Worm (Caenorhabditis elegans) whole organism, young adult: ENCODE data around the gene ric-8.

Source experiments
- B0019.2 ChIP-seq: fragments of 200-800 bp; sonication (Bioruptor generic); conservative IDR thresholded peaks from 2 replicates; pipeline ENCODE4 v1.3.6; 2022; ENCODE audit warnings: missing genetic modification reagents, missing genetic modification characterization, missing compliant biosample characterization
- C06A6.2 ChIP-seq: fragments of 200-800 bp; sonication (Bioruptor generic); conservative IDR thresholded peaks from 2 replicates; pipeline ENCODE4 v1.3.6; 2022; ENCODE audit warnings: missing genetic modification characterization, missing compliant biosample characterization
- F10E7.11 ChIP-seq: sonication (generic microtip); optimal IDR thresholded peaks from 2 replicates; lab custom pipeline; 2017; ENCODE audit warnings: mild to moderate bottlenecking, missing genetic modification characterization, moderate library complexity, missing compliant biosample characterization
- F22D6.2 ChIP-seq: sonication (generic microtip); optimal IDR thresholded peaks from 2 replicates; lab custom pipeline; 2016; ENCODE audit warnings: mild to moderate bottlenecking, missing genetic modification characterization, missing compliant biosample characterization
- F49E8.2 ChIP-seq: sonication (generic microtip); optimal IDR thresholded peaks from 3 replicates; lab custom pipeline; 2017; ENCODE audit warnings: missing genetic modification characterization, mild to moderate bottlenecking, missing compliant biosample characterization, antibody characterized with exemption, moderate library complexity; ENCODE audit not compliant: insufficient read depth
- F55B11.4 ChIP-seq: sonication (generic microtip); optimal IDR thresholded peaks from 2 replicates; lab custom pipeline; 2016; ENCODE audit warnings: missing compliant biosample characterization, missing genetic modification characterization, borderline replicate concordance; ENCODE audit not compliant: insufficient read depth
- F57A8.1 ChIP-seq: fragments of 200-800 bp; sonication (Bioruptor generic); optimal IDR thresholded peaks from 2 replicates; lab custom pipeline; 2018; ENCODE audit warnings: mild to moderate bottlenecking, missing genetic modification characterization, moderate library complexity, missing compliant biosample characterization
- K11D2.4 ChIP-seq: fragments of 200-800 bp; sonication (Bioruptor generic); IDR thresholded peaks from 2 replicates; pipeline ENCODE4 v1.3.6; 2022; ENCODE audit warnings: missing genetic modification reagents, missing genetic modification characterization, missing compliant biosample characterization
- T07F8.4 ChIP-seq: sonication (generic microtip); optimal IDR thresholded peaks from 2 replicates; lab custom pipeline; 2016; ENCODE audit warnings: mild to moderate bottlenecking, missing genetic modification characterization, moderate library complexity, missing compliant biosample characterization
- T26A5.8 ChIP-seq: sonication (generic microtip); optimal IDR thresholded peaks from 2 replicates; lab custom pipeline; 2016; ENCODE audit warnings: missing genetic modification characterization, missing compliant biosample characterization
- Y95B8A.8 ChIP-seq: fragments of 200-800 bp; sonication (Bioruptor generic); IDR thresholded peaks from 2 replicates; pipeline ENCODE4 v1.3.6; 2022; ENCODE audit warnings: missing genetic modification reagents, missing genetic modification characterization, missing compliant biosample characterization
- aptf-3 ChIP-seq: fragments of 200-800 bp; sonication (Bioruptor generic); IDR thresholded peaks from 2 replicates; pipeline ENCODE4 v1.3.6; 2022; ENCODE audit warnings: missing genetic modification characterization, missing compliant biosample characterization
- attf-6 ChIP-seq: fragments of 200-800 bp; sonication (Bioruptor generic); IDR thresholded peaks from 2 replicates; pipeline ENCODE4 v1.3.6; 2022; ENCODE audit warnings: missing genetic modification reagents, missing genetic modification characterization, missing compliant biosample characterization
- cebp-1 ChIP-seq, 2 experiments: fragments of 200-800 bp in 1 of 2; sonication (Bioruptor generic) in 1 of 2; sonication (generic microtip) in 1 of 2; IDR thresholded peaks in 1 of 2; optimal IDR thresholded peaks in 1 of 2; 2 replicates each; pipeline versions ENCODE4 v1.3.6 to Lab custom; 2017 to 2022; ENCODE audit warnings: missing compliant biosample characterization in 2 of 2, missing genetic modification characterization in 2 of 2, mild to moderate bottlenecking in 1 of 2, missing genetic modification reagents in 1 of 2, moderate library complexity in 1 of 2
- cebp-2 ChIP-seq: fragments of 200-800 bp; sonication (Bioruptor generic); IDR thresholded peaks from 2 replicates; pipeline ENCODE4 v1.3.6; 2022; ENCODE audit warnings: missing genetic modification characterization, missing compliant biosample characterization
- ceh-100 ChIP-seq: fragments of 200-800 bp; sonication (Bioruptor generic); IDR thresholded peaks from 2 replicates; pipeline ENCODE4 v1.3.6; 2022; ENCODE audit warnings: missing genetic modification reagents, missing genetic modification characterization, missing compliant biosample characterization
- ceh-27 ChIP-seq: fragments of 200-800 bp; sonication (Bioruptor generic); optimal IDR thresholded peaks from 2 replicates; lab custom pipeline; 2018; ENCODE audit warnings: mild to moderate bottlenecking, missing genetic modification characterization, moderate library complexity, missing compliant biosample characterization
- chd-7 ChIP-seq: sonication (generic microtip); optimal IDR thresholded peaks from 2 replicates; lab custom pipeline; 2016; ENCODE audit warnings: mild to moderate bottlenecking, missing genetic modification characterization, moderate library complexity, missing compliant biosample characterization
- dox-1 ChIP-seq: fragments of 200-800 bp; sonication (Bioruptor generic); IDR thresholded peaks from 2 replicates; pipeline ENCODE4 v1.3.6; 2022; ENCODE audit warnings: missing genetic modification reagents, missing genetic modification characterization, missing compliant biosample characterization
- him-1 ChIP-seq: sonication (generic microtip); optimal IDR thresholded peaks from 2 replicates; lab custom pipeline; 2016; ENCODE audit warnings: missing genotype, missing genetic modification reagents, missing genetic modification characterization, missing compliant biosample characterization
- hlh-12 ChIP-seq: sonication (generic microtip); optimal IDR thresholded peaks from 2 replicates; lab custom pipeline; 2016; ENCODE audit warnings: missing genetic modification characterization, missing compliant biosample characterization
- hlh-26 ChIP-seq: fragments of 200-800 bp; sonication (Bioruptor generic); conservative IDR thresholded peaks from 2 replicates; pipeline ENCODE4 v1.3.6; 2022; ENCODE audit warnings: missing genetic modification reagents, missing genetic modification characterization, missing compliant biosample characterization
- hmg-1.2 ChIP-seq: fragments of 200-800 bp; sonication (Bioruptor generic); IDR thresholded peaks from 2 replicates; pipeline ENCODE4 v1.3.6; 2022; ENCODE audit warnings: missing genetic modification reagents, missing genetic modification characterization, missing compliant biosample characterization
- hmg-20 ChIP-seq: fragments of 200-800 bp; sonication (Bioruptor generic); IDR thresholded peaks from 2 replicates; pipeline ENCODE4 v1.3.6; 2022; ENCODE audit warnings: missing genetic modification reagents, missing genetic modification characterization, missing compliant biosample characterization
- lin-54 ChIP-seq: fragments of 200-800 bp; sonication (Bioruptor generic); optimal IDR thresholded peaks from 2 replicates; lab custom pipeline; 2018; ENCODE audit warnings: mild to moderate bottlenecking, missing genetic modification characterization, missing compliant biosample characterization
- lsy-27 ChIP-seq: sonication (generic microtip); optimal IDR thresholded peaks from 2 replicates; lab custom pipeline; 2017; ENCODE audit warnings: missing genetic modification characterization, mild to moderate bottlenecking, missing compliant biosample characterization, antibody characterized with exemption, missing genotype, borderline replicate concordance; ENCODE audit not compliant: insufficient read depth
- madf-10 ChIP-seq: sonication (generic microtip); optimal IDR thresholded peaks from 2 replicates; lab custom pipeline; 2016; ENCODE audit warnings: mild to moderate bottlenecking, missing genetic modification characterization, missing compliant biosample characterization
- madf-3 ChIP-seq: fragments of 200-800 bp; sonication (Bioruptor generic); IDR thresholded peaks from 2 replicates; pipeline ENCODE4 v1.3.6; 2022; ENCODE audit warnings: missing genetic modification reagents, missing genetic modification characterization, missing compliant biosample characterization
- madf-6 ChIP-seq: fragments of 200-800 bp; sonication (Bioruptor generic); IDR thresholded peaks from 2 replicates; pipeline ENCODE4 v1.3.6; 2022; ENCODE audit warnings: missing genetic modification reagents, missing genetic modification characterization, missing compliant biosample characterization
- madf-8 ChIP-seq: fragments of 200-800 bp; sonication (Bioruptor generic); conservative IDR thresholded peaks from 2 replicates; pipeline ENCODE4 v1.3.6; 2022; ENCODE audit warnings: missing genetic modification reagents, missing genetic modification characterization, missing compliant biosample characterization
- mes-4 ChIP-seq: sonication (generic microtip); optimal IDR thresholded peaks from 2 replicates; lab custom pipeline; 2016; ENCODE audit warnings: missing genotype, missing genetic modification characterization, missing compliant biosample characterization
- mxl-1 ChIP-seq: sonication (generic microtip); optimal IDR thresholded peaks from 2 replicates; lab custom pipeline; 2016; ENCODE audit warnings: missing genetic modification characterization, missing compliant biosample characterization
- nhr-80 ChIP-seq: sonication (generic microtip); optimal IDR thresholded peaks from 2 replicates; lab custom pipeline; 2016; ENCODE audit warnings: missing genetic modification characterization, missing compliant biosample characterization
- nhr-90 ChIP-seq: sonication (generic microtip); optimal IDR thresholded peaks from 2 replicates; lab custom pipeline; 2016; ENCODE audit warnings: missing genotype, mild to moderate bottlenecking, missing genetic modification characterization, missing compliant biosample characterization
- pbrm-1 ChIP-seq: fragments of 200-800 bp; sonication (Bioruptor generic); IDR thresholded peaks from 2 replicates; pipeline ENCODE4 v1.3.6; 2022; ENCODE audit warnings: missing genetic modification reagents, missing genetic modification characterization, missing compliant biosample characterization
- snpc-1.1 ChIP-seq: sonication (generic microtip); optimal IDR thresholded peaks from 2 replicates; lab custom pipeline; 2017; ENCODE audit warnings: missing genetic modification characterization, mild to moderate bottlenecking, missing compliant biosample characterization, antibody characterized with exemption, moderate library complexity, missing genotype, missing genetic modification reagents; ENCODE audit not compliant: insufficient read depth
- snpc-4 ChIP-seq, 5 experiments: fragments of 150-350 bp in 1 of 5; sonication (generic microtip) in 4 of 5; optimal IDR thresholded peaks; 2 replicates each; lab custom pipeline; 2014 to 2018; ENCODE audit warnings: missing genetic modification characterization in 5 of 5, missing biosample characterization in 3 of 5, antibody characterized with exemption in 2 of 5, mild to moderate bottlenecking in 2 of 5, missing compliant biosample characterization in 2 of 5, missing genotype in 2 of 5, moderate library complexity in 2 of 5, missing genetic modification reagents in 1 of 5
- somi-1 ChIP-seq: fragments of 200-800 bp; sonication (Bioruptor generic); optimal IDR thresholded peaks from 2 replicates; lab custom pipeline; 2018; ENCODE audit warnings: mild to moderate bottlenecking, missing genetic modification characterization, missing compliant biosample characterization
- sptf-2 ChIP-seq: fragments of 200-800 bp; sonication (Bioruptor generic); optimal IDR thresholded peaks from 2 replicates; lab custom pipeline; 2018; ENCODE audit warnings: mild to moderate bottlenecking, missing genetic modification characterization, missing compliant biosample characterization
- tbx-9 ChIP-seq: sonication (generic microtip); optimal IDR thresholded peaks from 2 replicates; lab custom pipeline; 2016; ENCODE audit warnings: borderline replicate concordance, missing genetic modification characterization, inconsistent platforms, missing compliant biosample characterization
- tlf-1 ChIP-seq: fragments of 200-800 bp; sonication (Bioruptor generic); optimal IDR thresholded peaks from 2 replicates; lab custom pipeline; 2018; ENCODE audit warnings: mild to moderate bottlenecking, missing genetic modification characterization, missing compliant biosample characterization
- unc-130 ChIP-seq: sonication (generic microtip); optimal IDR thresholded peaks from 2 replicates; lab custom pipeline; 2016; ENCODE audit warnings: missing genetic modification reagents, missing genetic modification characterization, missing compliant biosample characterization
- unc-62 ChIP-seq: fragments of 150-350 bp; optimal IDR thresholded peaks from 2 replicates; lab custom pipeline; 2014; ENCODE audit warnings: missing biosample characterization, missing genetic modification reagents, missing genetic modification characterization
- xnd-1 ChIP-seq: sonication (generic microtip); optimal IDR thresholded peaks from 2 replicates; lab custom pipeline; 2016; ENCODE audit warnings: missing genotype, missing genetic modification reagents, missing genetic modification characterization, missing compliant biosample characterization
- ztf-26 ChIP-seq: sonication (generic microtip); optimal IDR thresholded peaks from 2 replicates; lab custom pipeline; 2017; ENCODE audit warnings: missing genetic modification characterization, missing compliant biosample characterization

The ric-8 gene

DNA sequence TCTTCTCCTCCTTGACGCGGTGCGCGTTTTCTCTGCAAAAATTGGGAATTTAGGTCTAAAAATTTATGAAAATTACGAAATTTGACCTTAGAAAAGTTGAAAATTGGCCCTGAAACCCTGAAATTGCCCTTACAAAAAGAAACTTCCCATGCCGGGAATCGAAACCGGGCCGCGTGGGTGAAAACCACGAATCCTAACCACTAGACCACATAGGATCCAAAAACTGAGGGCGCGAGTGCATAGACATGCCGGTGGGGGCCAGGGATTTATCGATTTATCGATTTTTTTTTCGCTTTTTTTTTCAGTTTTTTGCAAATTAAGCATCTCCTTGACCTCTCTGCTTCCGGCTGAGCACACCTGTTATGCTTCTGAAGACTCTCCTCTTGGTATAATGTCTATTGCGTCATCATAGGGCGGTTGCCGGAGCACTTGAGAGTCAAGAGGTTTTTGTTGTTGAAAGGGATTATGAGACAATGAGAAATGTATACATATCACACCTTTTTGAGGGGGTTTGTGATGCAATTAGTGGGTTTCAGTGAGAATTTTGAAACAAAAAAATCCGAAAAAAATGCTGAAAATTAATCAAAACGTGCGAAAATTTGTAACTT, 3.0 kb upstream of the ric-8 start (continued):
- peak; percentile 47 for TF ChIP-seq chd-7
- TF ChIP-seq ceh-100 (GFP tag; lab: Robert Waterston, UW), result no peak
- peak; percentile 17 for TF ChIP-seq nhr-90 (tag; lab: Kevin White, UChicago)
- TF ChIP-seq hlh-12 (tag; lab: Kevin White, UChicago), result no peak
- 0 out of 2 replicates have a peak, but pooled peaks have one; percentile 8 for TF ChIP-seq pbrm-1 (GFP tag; lab: Robert Waterston, UW)
- TF ChIP-seq aptf-3 (GFP tag; lab: Robert Waterston, UW), result no peak
- peak; percentile 62 for TF ChIP-seq T26A5.8 (tag; lab: Kevin White, UChicago)
- peak; percentile 79; the same call in 1 of the 2 replicates for TF ChIP-seq cebp-2
- no peak for TF ChIP-seq tbx-9 (tag; lab: Kevin White, UChicago)
- no peak for TF ChIP-seq xnd-1
- peak; percentile 61 for TF ChIP-seq lin-54
- peak; percentile 60 for TF ChIP-seq hmg-1.2 (GFP tag; lab: Robert Waterston, UW)
- no peak for TF ChIP-seq mes-4 (tag; lab: Kevin White, UChicago)
- TF ChIP-seq, all 124 proteins: peak for 56

DNA sequence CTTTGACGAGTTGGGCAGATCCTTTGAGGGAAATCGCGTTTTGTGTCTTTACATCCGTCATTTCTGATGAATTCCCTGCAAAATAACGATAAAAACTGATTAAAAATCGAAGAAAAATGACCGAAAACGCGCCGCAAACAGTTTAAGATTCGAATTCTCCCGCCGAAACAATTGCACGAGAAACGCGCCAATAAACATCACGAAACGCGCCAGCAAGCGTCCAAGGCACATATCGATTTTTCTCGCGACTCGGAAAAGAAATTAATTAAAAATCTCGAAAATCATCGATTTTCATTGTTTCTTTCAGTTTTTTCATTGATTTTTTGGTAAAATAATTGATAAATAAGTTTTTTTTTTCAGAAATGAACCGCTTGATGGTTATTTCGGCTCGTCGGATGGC, 1.8 kb upstream of the ric-8 start, which contains the start of the genes mdf-2 and nduv-3:
Gene mdf-2, minus strand, starts transcription at position 176 of the 400 bp plus-strand sequence.
Gene nduv-3, plus strand, starts transcription at position 361 of the 400 bp plus-strand sequence.
- no peak for TF ChIP-seq F10E7.11 (tag; lab: Kevin White, UChicago)
- no peak for TF ChIP-seq K11D2.4 (GFP tag; lab: Robert Waterston, UW)
- peak; percentile 43 for TF ChIP-seq tlf-1 (GFP tag; lab: Kevin White, UChicago)
- TF ChIP-seq T07F8.4, result no peak
- peak; percentile 69 for TF ChIP-seq madf-8 (GFP tag; lab: Robert Waterston, UW)
- no peak for TF ChIP-seq lsy-27
- no peak for TF ChIP-seq unc-130
- no peak for TF ChIP-seq unc-62 (GFP tag; lab: Kevin White, UChicago)
- no peak for TF ChIP-seq ceh-100 (GFP tag; lab: Robert Waterston, UW)
- TF ChIP-seq C06A6.2, result no peak
- TF ChIP-seq hlh-12 (tag; lab: Kevin White, UChicago), result no peak
- TF ChIP-seq dox-1 (GFP tag; lab: Robert Waterston, UW), result peak; percentile 74
- TF ChIP-seq hmg-20, result no peak
- TF ChIP-seq F55B11.4 (tag; lab: Kevin White, UChicago), result no peak
- no peak for TF ChIP-seq somi-1 (GFP tag; lab: Kevin White, UChicago)
- TF ChIP-seq B0019.2 (GFP tag; lab: Robert Waterston, UW), result no peak
- peak; percentile 88 for TF ChIP-seq madf-6 (GFP tag; lab: Robert Waterston, UW)
- TF ChIP-seq cebp-1 (GFP tag; IDR thresholded peaks at IDR 0.05; lab: Robert Waterston, UW), result no peak
- peak; percentile 64 for TF ChIP-seq cebp-1 (tag; optimal IDR thresholded peaks at IDR 0.05; lab: Kevin White, UChicago)
- TF ChIP-seq nhr-80 (tag; lab: Kevin White, UChicago), result no peak
- no peak for TF ChIP-seq Y95B8A.8
- peak; percentile 26 for TF ChIP-seq ztf-26 (tag; lab: Kevin White, UChicago)
- no peak for TF ChIP-seq T26A5.8 (tag; lab: Kevin White, UChicago)
- no peak for TF ChIP-seq F57A8.1
- no peak for TF ChIP-seq snpc-1.1 (tag; lab: Kevin White, UChicago)
- no peak for TF ChIP-seq mxl-1 (tag; lab: Kevin White, UChicago)
- no peak for TF ChIP-seq F22D6.2 (tag; lab: Kevin White, UChicago)
- TF ChIP-seq F49E8.2 (tag; lab: Kevin White, UChicago), result no peak
- TF ChIP-seq ceh-27 (GFP tag; lab: Kevin White, UChicago), result no peak
- TF ChIP-seq sptf-2 (GFP tag; lab: Kevin White, UChicago), result no peak
- TF ChIP-seq madf-10 (tag; lab: Kevin White, UChicago), result no peak
- TF ChIP-seq snpc-4 (GFP tag; optimal IDR thresholded peaks at IDR 0.05; lab: Kevin White, UChicago), result no peak
- TF ChIP-seq snpc-4 (tag; optimal IDR thresholded peaks at IDR 0.05; lab: Kevin White, UChicago), result peak in 3 of 4 experiments; percentile 33 to 44 (median 36)
- TF ChIP-seq attf-6 (GFP tag; lab: Robert Waterston, UW), result 0 out of 2 replicates have a peak, but pooled peaks have one; percentile 26
- no peak for TF ChIP-seq hlh-26 (GFP tag; lab: Robert Waterston, UW)
- TF ChIP-seq madf-3 (GFP tag; lab: Robert Waterston, UW), result peak; percentile 72; the same call in 1 of the 2 replicates
- no peak for TF ChIP-seq him-1 (tag; lab: Kevin White, UChicago)
